Worm (Caenorhabditis elegans) whole organism, young adult: ENCODE data around the gene trm-1.

Experiments used
- B0261.1 ChIP-seq: sonication (generic microtip); optimal IDR thresholded peaks from 2 replicates; lab custom pipeline; 2016; ENCODE audit warnings: mild to moderate bottlenecking, missing genetic modification characterization, moderate library complexity, missing compliant biosample characterization
- B0336.3 ChIP-seq: fragments of 200-800 bp; sonication (Bioruptor generic); IDR thresholded peaks from 2 replicates; pipeline ENCODE4 v1.3.6; 2022; ENCODE audit warnings: missing genetic modification characterization, missing compliant biosample characterization
- D2030.7 ChIP-seq: fragments of 200-800 bp; sonication (Bioruptor generic); IDR thresholded peaks from 2 replicates; pipeline ENCODE4 v1.3.6; 2022; ENCODE audit warnings: missing genetic modification reagents, missing genetic modification characterization, missing compliant biosample characterization
- F10E7.11 ChIP-seq: sonication (generic microtip); optimal IDR thresholded peaks from 2 replicates; lab custom pipeline; 2017; ENCODE audit warnings: mild to moderate bottlenecking, missing genetic modification characterization, moderate library complexity, missing compliant biosample characterization
- F39B2.1 ChIP-seq: fragments of 200-800 bp; sonication (Bioruptor generic); IDR thresholded peaks from 2 replicates; pipeline ENCODE4 v1.3.6; 2022; ENCODE audit warnings: missing genetic modification reagents, missing genetic modification characterization, missing compliant biosample characterization
- K11D2.4 ChIP-seq: fragments of 200-800 bp; sonication (Bioruptor generic); IDR thresholded peaks from 2 replicates; pipeline ENCODE4 v1.3.6; 2022; ENCODE audit warnings: missing genetic modification reagents, missing genetic modification characterization, missing compliant biosample characterization
- K12H6.12 ChIP-seq: fragments of 200-800 bp; sonication (Bioruptor generic); optimal IDR thresholded peaks from 2 replicates; lab custom pipeline; 2018; ENCODE audit warnings: mild to moderate bottlenecking, missing genetic modification characterization, missing compliant biosample characterization
- Y53G8AR.9 ChIP-seq: fragments of 200-800 bp; sonication (Bioruptor generic); conservative IDR thresholded peaks from 2 replicates; pipeline ENCODE4 v1.3.6; 2022; ENCODE audit warnings: missing genetic modification reagents, missing genetic modification characterization, missing compliant biosample characterization
- Y56A3A.18 ChIP-seq: fragments of 200-800 bp; sonication (Bioruptor generic); IDR thresholded peaks from 2 replicates; pipeline ENCODE4 v1.3.6; 2022; ENCODE audit warnings: missing genetic modification reagents, missing genetic modification characterization, missing compliant biosample characterization
- Y95B8A.8 ChIP-seq: fragments of 200-800 bp; sonication (Bioruptor generic); IDR thresholded peaks from 2 replicates; pipeline ENCODE4 v1.3.6; 2022; ENCODE audit warnings: missing genetic modification reagents, missing genetic modification characterization, missing compliant biosample characterization
- akir-1 ChIP-seq: fragments of 200-800 bp; sonication (Bioruptor generic); optimal IDR thresholded peaks from 2 replicates; lab custom pipeline; 2018; ENCODE audit warnings: mild to moderate bottlenecking, missing genetic modification characterization, moderate library complexity, missing compliant biosample characterization
- aptf-3 ChIP-seq: fragments of 200-800 bp; sonication (Bioruptor generic); IDR thresholded peaks from 2 replicates; pipeline ENCODE4 v1.3.6; 2022; ENCODE audit warnings: missing genetic modification characterization, missing compliant biosample characterization
- athp-1 ChIP-seq: sonication (generic microtip); optimal IDR thresholded peaks from 2 replicates; lab custom pipeline; 2017; ENCODE audit warnings: mild to moderate bottlenecking, missing genetic modification characterization, missing compliant biosample characterization
- attf-5 ChIP-seq: fragments of 200-800 bp; sonication (Bioruptor generic); optimal IDR thresholded peaks from 2 replicates; lab custom pipeline; 2018; ENCODE audit warnings: mild to moderate bottlenecking, missing genetic modification characterization, missing compliant biosample characterization
- attf-6 ChIP-seq: fragments of 200-800 bp; sonication (Bioruptor generic); IDR thresholded peaks from 2 replicates; pipeline ENCODE4 v1.3.6; 2022; ENCODE audit warnings: missing genetic modification reagents, missing genetic modification characterization, missing compliant biosample characterization
- cebp-2 ChIP-seq: fragments of 200-800 bp; sonication (Bioruptor generic); IDR thresholded peaks from 2 replicates; pipeline ENCODE4 v1.3.6; 2022; ENCODE audit warnings: missing genetic modification characterization, missing compliant biosample characterization
- ceh-100 ChIP-seq: fragments of 200-800 bp; sonication (Bioruptor generic); IDR thresholded peaks from 2 replicates; pipeline ENCODE4 v1.3.6; 2022; ENCODE audit warnings: missing genetic modification reagents, missing genetic modification characterization, missing compliant biosample characterization
- ceh-27 ChIP-seq: fragments of 200-800 bp; sonication (Bioruptor generic); optimal IDR thresholded peaks from 2 replicates; lab custom pipeline; 2018; ENCODE audit warnings: mild to moderate bottlenecking, missing genetic modification characterization, moderate library complexity, missing compliant biosample characterization
- chd-7 ChIP-seq: sonication (generic microtip); optimal IDR thresholded peaks from 2 replicates; lab custom pipeline; 2016; ENCODE audit warnings: mild to moderate bottlenecking, missing genetic modification characterization, moderate library complexity, missing compliant biosample characterization
- dox-1 ChIP-seq: fragments of 200-800 bp; sonication (Bioruptor generic); IDR thresholded peaks from 2 replicates; pipeline ENCODE4 v1.3.6; 2022; ENCODE audit warnings: missing genetic modification reagents, missing genetic modification characterization, missing compliant biosample characterization
- dpff-1 ChIP-seq: sonication (generic microtip); optimal IDR thresholded peaks from 2 replicates; lab custom pipeline; 2017; ENCODE audit warnings: mild to moderate bottlenecking, missing genetic modification characterization, missing compliant biosample characterization
- efl-1 ChIP-seq: fragments of 150-350 bp; optimal IDR thresholded peaks from 2 replicates; lab custom pipeline; 2014; ENCODE audit warnings: missing biosample characterization, missing genetic modification reagents, missing genetic modification characterization
- egl-18 ChIP-seq: fragments of 200-800 bp; sonication (Bioruptor generic); IDR thresholded peaks from 2 replicates; pipeline ENCODE4 v1.3.6; 2022; ENCODE audit warnings: missing genetic modification reagents, missing genetic modification characterization, missing compliant biosample characterization
- egl-44 ChIP-seq: fragments of 200-800 bp; sonication (Bioruptor generic); IDR thresholded peaks from 2 replicates; pipeline ENCODE4 v1.3.6; 2022; ENCODE audit warnings: missing genetic modification reagents, missing genetic modification characterization, missing compliant biosample characterization
- egrh-3 ChIP-seq: fragments of 200-800 bp; sonication (Bioruptor generic); IDR thresholded peaks from 2 replicates; pipeline ENCODE4 v1.3.6; 2022; ENCODE audit warnings: missing genetic modification reagents, missing genetic modification characterization, missing compliant biosample characterization
- ekl-4 ChIP-seq: fragments of 200-800 bp; sonication (Bioruptor generic); IDR thresholded peaks from 2 replicates; pipeline ENCODE4 v1.3.6; 2022; ENCODE audit warnings: missing genetic modification reagents, missing genetic modification characterization, missing compliant biosample characterization
- ets-4 ChIP-seq: fragments of 200-800 bp; sonication (Bioruptor generic); optimal IDR thresholded peaks from 2 replicates; lab custom pipeline; 2018; ENCODE audit warnings: mild to moderate bottlenecking, missing genetic modification characterization, missing compliant biosample characterization
- hlh-26 ChIP-seq: fragments of 200-800 bp; sonication (Bioruptor generic); conservative IDR thresholded peaks from 2 replicates; pipeline ENCODE4 v1.3.6; 2022; ENCODE audit warnings: missing genetic modification reagents, missing genetic modification characterization, missing compliant biosample characterization
- hsf-1 ChIP-seq: fragments of 200-800 bp; sonication (Bioruptor generic); IDR thresholded peaks from 2 replicates; pipeline ENCODE4 v1.3.6; 2022; ENCODE audit warnings: missing genetic modification reagents, missing genetic modification characterization, missing compliant biosample characterization
- lag-1 ChIP-seq: fragments of 200-800 bp; sonication (Bioruptor generic); IDR thresholded peaks from 2 replicates; pipeline ENCODE4 v1.3.6; 2022; ENCODE audit warnings: missing genetic modification reagents, missing genetic modification characterization, missing compliant biosample characterization
- madf-6 ChIP-seq: fragments of 200-800 bp; sonication (Bioruptor generic); IDR thresholded peaks from 2 replicates; pipeline ENCODE4 v1.3.6; 2022; ENCODE audit warnings: missing genetic modification reagents, missing genetic modification characterization, missing compliant biosample characterization
- mes-4 ChIP-seq: sonication (generic microtip); optimal IDR thresholded peaks from 2 replicates; lab custom pipeline; 2016; ENCODE audit warnings: missing genotype, missing genetic modification characterization, missing compliant biosample characterization
- mxl-1 ChIP-seq: sonication (generic microtip); optimal IDR thresholded peaks from 2 replicates; lab custom pipeline; 2016; ENCODE audit warnings: missing genetic modification characterization, missing compliant biosample characterization
- nfyb-1 ChIP-seq: fragments of 200-800 bp; sonication (Bioruptor generic); IDR thresholded peaks from 2 replicates; pipeline ENCODE4 v1.3.6; 2022; ENCODE audit warnings: missing genetic modification reagents, missing genetic modification characterization, missing compliant biosample characterization
- nhr-90 ChIP-seq: sonication (generic microtip); optimal IDR thresholded peaks from 2 replicates; lab custom pipeline; 2016; ENCODE audit warnings: missing genotype, mild to moderate bottlenecking, missing genetic modification characterization, missing compliant biosample characterization
- pbrm-1 ChIP-seq: fragments of 200-800 bp; sonication (Bioruptor generic); IDR thresholded peaks from 2 replicates; pipeline ENCODE4 v1.3.6; 2022; ENCODE audit warnings: missing genetic modification reagents, missing genetic modification characterization, missing compliant biosample characterization
- rcor-1 ChIP-seq: fragments of 200-800 bp; sonication (Bioruptor generic); IDR thresholded peaks from 2 replicates; pipeline ENCODE4 v1.3.6; 2022; ENCODE audit warnings: missing genetic modification reagents, missing genetic modification characterization, missing compliant biosample characterization
- repo-1 ChIP-seq: sonication (generic microtip); optimal IDR thresholded peaks from 2 replicates; lab custom pipeline; 2017; ENCODE audit warnings: mild to moderate bottlenecking, missing genetic modification characterization, missing compliant biosample characterization
- snpc-1.3 ChIP-seq: sonication (generic microtip); optimal IDR thresholded peaks from 2 replicates; lab custom pipeline; 2017; ENCODE audit warnings: missing genetic modification characterization, mild to moderate bottlenecking, missing compliant biosample characterization, antibody characterized with exemption, moderate library complexity, missing genotype, missing genetic modification reagents; ENCODE audit not compliant: insufficient read depth
- snpc-3.4 ChIP-seq: sonication (generic microtip); optimal IDR thresholded peaks from 2 replicates; lab custom pipeline; 2017; ENCODE audit warnings: missing genetic modification characterization, mild to moderate bottlenecking, missing compliant biosample characterization, antibody characterized with exemption, moderate library complexity, missing genotype, missing genetic modification reagents
- tbp1 ChIP-seq: fragments of 200-800 bp; sonication (Bioruptor generic); optimal IDR thresholded peaks from 2 replicates; lab custom pipeline; 2018; ENCODE audit warnings: mild to moderate bottlenecking, missing genetic modification characterization, missing compliant biosample characterization
- tbx-9 ChIP-seq: sonication (generic microtip); optimal IDR thresholded peaks from 2 replicates; lab custom pipeline; 2016; ENCODE audit warnings: borderline replicate concordance, missing genetic modification characterization, inconsistent platforms, missing compliant biosample characterization
- unc-130 ChIP-seq: sonication (generic microtip); optimal IDR thresholded peaks from 2 replicates; lab custom pipeline; 2016; ENCODE audit warnings: missing genetic modification reagents, missing genetic modification characterization, missing compliant biosample characterization
- xnd-1 ChIP-seq: sonication (generic microtip); optimal IDR thresholded peaks from 2 replicates; lab custom pipeline; 2016; ENCODE audit warnings: missing genotype, missing genetic modification reagents, missing genetic modification characterization, missing compliant biosample characterization
- zfh-2 ChIP-seq: fragments of 200-800 bp; sonication (Bioruptor generic); conservative IDR thresholded peaks from 2 replicates; pipeline ENCODE4 v1.3.6; 2022; ENCODE audit warnings: missing genetic modification reagents, missing genetic modification characterization, missing compliant biosample characterization
- zim-3 ChIP-seq: sonication (generic microtip); optimal IDR thresholded peaks from 2 replicates; lab custom pipeline; 2017; ENCODE audit warnings: mild to moderate bottlenecking, missing genetic modification characterization, moderate library complexity, missing compliant biosample characterization
- ztf-22 ChIP-seq: fragments of 200-800 bp; sonication (Bioruptor generic); optimal IDR thresholded peaks from 2 replicates; lab custom pipeline; 2018; ENCODE audit warnings: mild to moderate bottlenecking, missing genetic modification characterization, moderate library complexity, missing compliant biosample characterization
- ztf-25 ChIP-seq: fragments of 200-800 bp; sonication (Bioruptor generic); IDR thresholded peaks from 2 replicates; pipeline ENCODE4 v1.3.6; 2022; ENCODE audit warnings: missing genetic modification reagents, missing genetic modification characterization, missing compliant biosample characterization
- ztf-26 ChIP-seq: sonication (generic microtip); optimal IDR thresholded peaks from 2 replicates; lab custom pipeline; 2017; ENCODE audit warnings: missing genetic modification characterization, missing compliant biosample characterization
- ztf-28 ChIP-seq: fragments of 200-800 bp; sonication (Bioruptor generic); IDR thresholded peaks from 2 replicates; pipeline ENCODE4 v1.3.6; 2022; ENCODE audit warnings: missing genetic modification reagents, missing genetic modification characterization, missing compliant biosample characterization

trm-1 gene

ce11 chrV:14192870-14193269 is 7.5 kb upstream of the trm-1 start:
- TF ChIP-seq ceh-100 (no peak), F39B2.1 (GFP tag; lab: Robert Waterston, UW) (no peak), F10E7.11 (tag; lab: Kevin White, UChicago) (no peak), attf-5 (GFP tag; lab: Kevin White, UChicago) (no peak), xnd-1 (tag; lab: Kevin White, UChicago) (peak; percentile 93), athp-1 (peak; percentile 3), aptf-3 (GFP tag; lab: Robert Waterston, UW) (no peak), nhr-90 (tag; lab: Kevin White, UChicago) (no peak), zim-3 (tag; lab: Kevin White, UChicago) (no peak), efl-1 (GFP tag; lab: Kevin White, UChicago) (peak; percentile 14), ets-4 (GFP tag; lab: Kevin White, UChicago) (no peak), dox-1 (GFP tag; lab: Robert Waterston, UW) (no peak), egrh-3 (GFP tag; lab: Robert Waterston, UW) (no peak), akir-1 (GFP tag; lab: Kevin White, UChicago) (no peak), lag-1 (GFP tag; lab: Robert Waterston, UW) (no peak), cebp-2 (GFP tag; lab: Robert Waterston, UW) (no peak), mes-4 (tag; lab: Kevin White, UChicago) (no peak), ztf-26 (no peak), K11D2.4 (GFP tag; lab: Robert Waterston, UW) (no peak), attf-6 (GFP tag; lab: Robert Waterston, UW) (no peak), K12H6.12 (tag; lab: Kevin White, UChicago) (no peak), Y56A3A.18 (GFP tag; lab: Robert Waterston, UW) (no peak), hlh-26 (GFP tag; lab: Robert Waterston, UW) (no peak), egl-18 (GFP tag; lab: Robert Waterston, UW) (no peak), pbrm-1 (GFP tag; lab: Robert Waterston, UW) (no peak), dpff-1 (tag; lab: Kevin White, UChicago) (no peak), Y53G8AR.9 (GFP tag; lab: Robert Waterston, UW) (0 out of 2 replicates have a peak, but pooled peaks have one; percentile 17), Y95B8A.8 (no peak), hsf-1 (no peak), unc-130 (no peak), chd-7 (tag; lab: Kevin White, UChicago) (no peak), mxl-1 (tag; lab: Kevin White, UChicago) (no peak), tbp1 (GFP tag; lab: Kevin White, UChicago) (no peak), B0336.3 (GFP tag; lab: Robert Waterston, UW) (no peak; the same call in 1 of the 2 replicates), repo-1 (tag; lab: Kevin White, UChicago) (no peak), tbx-9 (no peak), egl-44 (GFP tag; lab: Robert Waterston, UW) (no peak), ceh-27 (GFP tag; lab: Kevin White, UChicago) (no peak), ztf-22 (GFP tag; lab: Kevin White, UChicago) (no peak), zfh-2 (GFP tag; lab: Robert Waterston, UW) (no peak), ekl-4 (GFP tag; lab: Robert Waterston, UW) (0 out of 2 replicates have a peak, but pooled peaks have one; percentile 21), ztf-28 (GFP tag; lab: Robert Waterston, UW) (no peak), snpc-3.4 (tag; lab: Kevin White, UChicago) (peak; percentile 21), D2030.7 (GFP tag; lab: Robert Waterston, UW) (peak; percentile 72), snpc-1.3 (tag; lab: Kevin White, UChicago) (peak; percentile 43), madf-6 (GFP tag; lab: Robert Waterston, UW) (peak; percentile 94), ztf-25 (GFP tag; lab: Robert Waterston, UW) (no peak), nfyb-1 (GFP tag; lab: Robert Waterston, UW) (no peak), B0261.1 (no peak), rcor-1 (no peak)
